Worm (Caenorhabditis elegans) whole organism, L2 larva: ENCODE results near the gene pssy-2.
"Not testable (repeated sequence)": the region's sequence is repeated elsewhere in the genome, so short reads cannot be mapped to it uniquely, and the experiment has no call there.

ENCODE experiments used
- F13H6.1 ChIP-seq: sonication (generic microtip); optimal IDR thresholded peaks from 2 replicates; lab custom pipeline; 2016; ENCODE audit warnings: missing genetic modification characterization, missing compliant biosample characterization
- R02D3.7 ChIP-seq: fragments of 150-350 bp; optimal IDR thresholded peaks from 2 replicates; lab custom pipeline; 2014; ENCODE audit warnings: missing biosample characterization, missing genetic modification characterization
- Y55F3AM.14 ChIP-seq: fragments of 200-800 bp; sonication (Bioruptor generic); optimal IDR thresholded peaks from 2 replicates; lab custom pipeline; 2018; ENCODE audit warnings: mild to moderate bottlenecking, missing genetic modification characterization, missing compliant biosample characterization
- ZK546.5 ChIP-seq: sonication (generic microtip); optimal IDR thresholded peaks from 2 replicates; lab custom pipeline; 2017; ENCODE audit warnings: missing biosample characterization, missing genetic modification characterization
- alr-1 ChIP-seq: fragments of 150-350 bp; optimal IDR thresholded peaks from 2 replicates; lab custom pipeline; 2014; ENCODE audit warnings: missing biosample characterization, missing genetic modification characterization
- aly-2 ChIP-seq: fragments of 150-350 bp; optimal IDR thresholded peaks from 2 replicates; lab custom pipeline; 2014; ENCODE audit warnings: missing biosample characterization, missing genetic modification characterization
- ama-1 ChIP-seq: fragments of 150-350 bp; optimal IDR thresholded peaks from 2 replicates; lab custom pipeline; 2018; ENCODE audit warnings: inconsistent platforms
- blmp-1 ChIP-seq: sonication (generic microtip); optimal IDR thresholded peaks from 2 replicates; lab custom pipeline; 2017; ENCODE audit warnings: missing genetic modification characterization, mild to moderate bottlenecking, missing compliant biosample characterization, antibody characterized with exemption, moderate library complexity; ENCODE audit not compliant: insufficient read depth
- ceh-82 ChIP-seq: fragments of 150-350 bp; optimal IDR thresholded peaks from 2 replicates; lab custom pipeline; 2014; ENCODE audit warnings: missing biosample characterization, missing genetic modification characterization
- egl-27 ChIP-seq: sonication (generic microtip); optimal IDR thresholded peaks from 3 replicates; lab custom pipeline; 2017; ENCODE audit warnings: missing biosample characterization, missing genetic modification reagents, missing genetic modification characterization
- gmeb-1 ChIP-seq: fragments of 150-350 bp; optimal IDR thresholded peaks from 2 replicates; lab custom pipeline; 2014; ENCODE audit warnings: missing biosample characterization, missing genetic modification characterization
- lin-11 ChIP-seq: fragments of 150-350 bp; sonication (generic microtip); optimal IDR thresholded peaks from 2 replicates; lab custom pipeline; 2014; ENCODE audit warnings: missing biosample characterization, missing genetic modification characterization, inconsistent platforms, mixed read lengths
- lin-13 ChIP-seq: fragments of 150-350 bp; optimal IDR thresholded peaks from 2 replicates; lab custom pipeline; 2014; ENCODE audit warnings: missing biosample characterization, missing genetic modification reagents, missing genetic modification characterization
- mab-5 ChIP-seq: fragments of 150-350 bp; optimal IDR thresholded peaks from 2 replicates; lab custom pipeline; 2014; ENCODE audit warnings: missing biosample characterization, missing genetic modification characterization
- nhr-11 ChIP-seq: fragments of 150-350 bp; optimal IDR thresholded peaks from 2 replicates; lab custom pipeline; 2014; ENCODE audit warnings: missing biosample characterization, missing genetic modification characterization
- nhr-129 ChIP-seq: fragments of 150-350 bp; optimal IDR thresholded peaks from 2 replicates; lab custom pipeline; 2014; ENCODE audit warnings: missing biosample characterization, missing genetic modification characterization
- nhr-21 ChIP-seq: fragments of 150-350 bp; optimal IDR thresholded peaks from 2 replicates; lab custom pipeline; 2014; ENCODE audit warnings: missing biosample characterization, missing genetic modification characterization
- nhr-237 ChIP-seq: fragments of 150-350 bp; optimal IDR thresholded peaks from 2 replicates; lab custom pipeline; 2014; ENCODE audit warnings: missing biosample characterization, missing genetic modification characterization
- nhr-25 ChIP-seq: fragments of 150-350 bp; sonication (generic microtip); optimal IDR thresholded peaks from 3 replicates; lab custom pipeline; 2014; ENCODE audit warnings: missing biosample characterization, missing genetic modification characterization
- nhr-6 ChIP-seq: fragments of 150-350 bp; optimal IDR thresholded peaks from 2 replicates; lab custom pipeline; 2014; ENCODE audit warnings: missing biosample characterization, missing genetic modification characterization
- nhr-77 ChIP-seq: fragments of 150-350 bp; optimal IDR thresholded peaks from 2 replicates; lab custom pipeline; 2014; ENCODE audit warnings: missing biosample characterization, missing genetic modification characterization
- peb-1 ChIP-seq: fragments of 150-350 bp; optimal IDR thresholded peaks from 2 replicates; lab custom pipeline; 2014; ENCODE audit warnings: missing biosample characterization, missing genetic modification characterization
- sem-4 ChIP-seq: fragments of 150-350 bp; optimal IDR thresholded peaks from 2 replicates; lab custom pipeline; 2014; ENCODE audit warnings: missing biosample characterization, missing genetic modification reagents, missing genetic modification characterization
- skn-1 ChIP-seq: sonication (generic microtip); optimal IDR thresholded peaks from 2 replicates; lab custom pipeline; 2017; ENCODE audit warnings: missing biosample characterization, missing genetic modification characterization
- sma-3 ChIP-seq: sonication (generic microtip); optimal IDR thresholded peaks from 2 replicates; lab custom pipeline; 2016; ENCODE audit warnings: missing genetic modification reagents, missing genetic modification characterization, missing compliant biosample characterization
- sma-9 ChIP-seq, 2 experiments: fragments of 150-350 bp in 1 of 2; sonication (generic microtip) in 1 of 2; optimal IDR thresholded peaks; 2 replicates each; lab custom pipeline; 2014 to 2016; ENCODE audit warnings: missing genetic modification characterization in 2 of 2, mild to moderate bottlenecking in 1 of 2, missing biosample characterization in 1 of 2, missing compliant biosample characterization in 1 of 2, missing genetic modification reagents in 1 of 2, moderate library complexity in 1 of 2
- snpc-4 ChIP-seq: fragments of 150-350 bp; optimal IDR thresholded peaks from 2 replicates; lab custom pipeline; 2014; ENCODE audit warnings: missing biosample characterization, missing genetic modification characterization
- unc-39 ChIP-seq: fragments of 150-350 bp; optimal IDR thresholded peaks from 2 replicates; lab custom pipeline; 2014; ENCODE audit warnings: missing biosample characterization, missing genetic modification characterization
- unc-55 ChIP-seq: fragments of 150-350 bp; sonication (generic microtip); optimal IDR thresholded peaks from 3 replicates; lab custom pipeline; 2014; ENCODE audit warnings: missing biosample characterization, missing genetic modification reagents, missing genetic modification characterization
- zag-1 ChIP-seq: fragments of 150-350 bp; optimal IDR thresholded peaks from 2 replicates; lab custom pipeline; 2014; ENCODE audit warnings: missing biosample characterization, missing genetic modification characterization
- ztf-1 ChIP-seq: fragments of 200-800 bp; sonication (Bioruptor generic); conservative IDR thresholded peaks from 2 replicates; pipeline ENCODE4 v1.3.6; 2022; ENCODE audit warnings: missing genetic modification characterization, missing compliant biosample characterization
- ztf-11 ChIP-seq: sonication (generic microtip); optimal IDR thresholded peaks from 2 replicates; lab custom pipeline; 2017; ENCODE audit warnings: missing biosample characterization, missing genetic modification characterization
- ztf-4 ChIP-seq: fragments of 150-350 bp; optimal IDR thresholded peaks from 2 replicates; lab custom pipeline; 2014; ENCODE audit warnings: missing biosample characterization, missing genetic modification characterization

The pssy-2 gene

ce11 chrIII:13495571-13495970, 24.0 kb downstream of the pssy-2 start, which contains the start of gene T28A8.2:
Gene T28A8.2, minus strand, starts transcription at chrIII:13495671.
- TF ChIP-seq snpc-4 (tag; lab: Kevin White, UChicago) (no peak), nhr-6 (no peak)
- TF ChIP-seq, all 48 proteins: peak for 0

ce11 chrIII:13498899-13499298, 27.3 kb downstream of the pssy-2 start, which contains the start of gene T28A8.6:
Gene T28A8.6, plus strand, starts transcription at chrIII:13499199.
- TF ChIP-seq sma-9 (GFP tag; optimal IDR thresholded peaks at IDR 0.05; lab: Kevin White, UChicago); sma-9 (tag; optimal IDR thresholded peaks at IDR 0.05; lab: Kevin White, UChicago); egl-27; zag-1 (tag; lab: Kevin White, UChicago): not testable (repeated sequence)

DNA sequence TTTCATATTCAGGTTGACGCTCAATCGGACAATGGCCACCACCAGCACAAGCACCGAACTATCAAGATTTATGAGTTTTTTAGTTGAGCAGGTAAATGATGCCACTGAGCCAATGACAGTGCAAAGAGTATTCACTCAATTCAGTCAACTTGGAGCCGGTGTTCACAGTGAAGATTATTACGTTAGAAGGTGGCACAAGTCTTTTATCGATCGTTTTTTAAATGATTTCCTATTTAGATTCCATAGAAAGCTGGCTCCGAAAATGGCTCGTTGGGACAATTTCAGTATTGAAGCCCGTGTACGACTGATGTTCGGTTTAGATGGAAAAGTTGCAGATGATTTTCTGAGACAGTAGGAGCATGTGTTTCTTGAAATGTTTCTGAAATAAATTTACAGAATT, 30.0 kb downstream of the pssy-2 start, which contains the start of gene T28A8.5:
Gene T28A8.5 (plus strand): TSS at position 32 of the 400 bp plus-strand sequence.
- TF ChIP-seq Y55F3AM.14 (GFP tag; lab: Kevin White, UChicago) (no peak), R02D3.7 (tag; lab: Kevin White, UChicago) (no peak), unc-39 (no peak), mab-5 (tag; lab: Kevin White, UChicago) (no peak), blmp-1 (tag; lab: Kevin White, UChicago) (no peak), ZK546.5 (tag; lab: Kevin White, UChicago) (no peak)
- TF ChIP-seq, all 48 proteins: peak for 0

- TF ChIP-seq lin-11 = no peak
Observed at ce11 chrIII:13502513-13502912, 30.9 kb downstream of the pssy-2 start, which contains the start of gene T28A8.8. Gene T28A8.8, plus strand, starts transcription at chrIII:13502813.

ce11 chrIII:13503379-13503778, 31.8 kb downstream of the pssy-2 start, which contains the start of gene T28A8.4:
Gene T28A8.4, plus strand, starts transcription at chrIII:13503679.
- TF ChIP-seq nhr-25 (tag; lab: Kevin White, UChicago) = no peak
- no peak for TF ChIP-seq sem-4 (tag; lab: Kevin White, UChicago)
- no peak for TF ChIP-seq ceh-82
- TF ChIP-seq gmeb-1 (tag; lab: Kevin White, UChicago) = no peak
- no peak for TF ChIP-seq mab-5 (tag; lab: Kevin White, UChicago)
- no peak for TF ChIP-seq blmp-1 (tag; lab: Kevin White, UChicago)
- no peak for TF ChIP-seq ama-1 (lab: Kevin White, UChicago)
- TF ChIP-seq nhr-77 (tag; lab: Kevin White, UChicago) = no peak
- TF ChIP-seq skn-1 (tag; lab: Kevin White, UChicago) = no peak
- no peak for TF ChIP-seq snpc-4 (tag; lab: Kevin White, UChicago)
- no peak for TF ChIP-seq ZK546.5 (tag; lab: Kevin White, UChicago)
- TF ChIP-seq nhr-21 (tag; lab: Kevin White, UChicago) = no peak

ce11 chrIII:13505718-13506117, 34.1 kb downstream of the pssy-2 start, which contains the start of gene T28A8.3:
Gene T28A8.3, plus strand, starts transcription at chrIII:13506018.
- no peak for TF ChIP-seq ztf-11

DNA sequence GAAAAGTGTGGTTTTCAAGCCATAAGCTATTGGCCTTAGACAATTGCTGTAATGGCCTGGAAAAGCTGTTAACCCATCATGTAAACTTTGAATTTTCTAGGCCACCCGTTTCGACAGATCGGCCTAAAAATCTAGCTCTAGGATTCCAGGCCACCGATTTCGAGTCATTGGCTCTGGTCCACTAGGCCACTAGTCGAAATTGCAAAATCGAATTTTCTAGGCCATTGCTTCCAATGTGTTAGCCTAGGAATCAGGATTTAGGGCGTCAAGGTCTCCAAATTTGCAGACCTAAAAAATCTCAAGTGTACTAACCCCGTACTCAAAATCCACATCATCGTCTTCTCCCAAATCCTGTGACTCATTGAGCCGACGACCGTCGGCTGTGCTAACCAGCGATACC, 39.1 kb downstream of the pssy-2 start:
- TF ChIP-seq ceh-82 = no peak
- TF ChIP-seq sma-9 (GFP tag; optimal IDR thresholded peaks at IDR 0.05; lab: Kevin White, UChicago) = no peak
- TF ChIP-seq sma-9 (tag; optimal IDR thresholded peaks at IDR 0.05; lab: Kevin White, UChicago) = no peak

ce11 chrIII:13514470-13514869, 42.9 kb downstream of the pssy-2 start, which contains the start of gene mlh-1:
Gene mlh-1, minus strand, starts transcription at chrIII:13514570.
- TF ChIP-seq ZK546.5 (tag; lab: Kevin White, UChicago) = no peak
- no peak for TF ChIP-seq sem-4 (tag; lab: Kevin White, UChicago)
- no peak for TF ChIP-seq Y55F3AM.14 (GFP tag; lab: Kevin White, UChicago)
- no peak for TF ChIP-seq ztf-4 (tag; lab: Kevin White, UChicago)
- no peak for TF ChIP-seq nhr-129 (tag; lab: Kevin White, UChicago)

DNA sequence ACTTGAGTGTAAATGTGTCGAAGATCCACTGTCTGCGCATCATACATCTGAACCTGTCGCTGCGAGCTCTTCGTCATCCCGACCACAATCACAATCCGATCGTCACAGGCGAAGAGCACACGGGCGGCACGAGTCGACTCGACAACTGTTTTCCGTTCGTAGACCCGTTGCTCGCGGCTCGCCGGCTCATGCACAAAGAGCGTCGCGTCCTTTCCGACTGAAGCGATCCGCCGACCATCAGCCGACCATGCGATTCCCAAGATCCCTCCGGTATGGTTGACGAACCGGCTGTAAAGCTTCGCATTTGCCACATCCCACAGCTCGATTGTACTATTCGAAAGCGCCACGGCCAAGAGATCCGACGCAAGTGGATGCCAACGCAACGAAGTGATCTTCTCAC, 46.8 kb downstream of the pssy-2 start:
- TF ChIP-seq F13H6.1 (tag; lab: Kevin White, UChicago) = no peak
- no peak for TF ChIP-seq unc-55
- TF ChIP-seq nhr-11 (tag; lab: Kevin White, UChicago) = no peak
- TF ChIP-seq peb-1 = no peak
- no peak for TF ChIP-seq blmp-1 (tag; lab: Kevin White, UChicago)
- TF ChIP-seq ZK546.5 (tag; lab: Kevin White, UChicago) = no peak
- TF ChIP-seq alr-1 (tag; lab: Kevin White, UChicago) = no peak
- TF ChIP-seq sma-3 (GFP tag; lab: Kevin White, UChicago) = no peak
- no peak for TF ChIP-seq nhr-77 (tag; lab: Kevin White, UChicago)
- TF ChIP-seq aly-2 = no peak
- no peak for TF ChIP-seq ztf-1 (GFP tag; lab: Robert Waterston, UW)
- TF ChIP-seq ztf-4 (tag; lab: Kevin White, UChicago) = no peak
- TF ChIP-seq ama-1 (lab: Kevin White, UChicago) = no peak
- no peak for TF ChIP-seq nhr-237 (tag; lab: Kevin White, UChicago)
- no peak for TF ChIP-seq lin-13
